Fruit fly (Drosophila melanogaster): ENCODE results near the gene CG31871.

The CG31871 gene

dm6 chr2L:10703281-10703680 lies 41.4 kb downstream of the CG31871 start, which contains the start of gene CG6415:
Gene CG6415 (plus strand): TSS chr2L:10703621.
- TF ChIP-seq psq (GFP tag; optimal IDR thresholded peaks at IDR 0.05) (peak; percentile 55), OdsH (GFP tag; optimal IDR thresholded peaks at IDR 0.05) (peak; percentile 84), dl (GFP tag; optimal IDR thresholded peaks at IDR 0.05; ENCODE audit: insufficient read depth in 1 of 2, partially characterized antibody in 2 of 2) (no peak), HLH106 (tag; optimal IDR thresholded peaks at IDR 0.05) (peak; percentile 82), Sp1 (GFP tag; optimal IDR thresholded peaks at IDR 0.05) (peak; percentile 67), br (GFP tag; optimal IDR thresholded peaks at IDR 0.05) (peak; percentile 81), h (GFP tag; optimal IDR thresholded peaks at IDR 0.05) (peak; percentile 92), woc (GFP tag; optimal IDR thresholded peaks at IDR 0.05) (peak; percentile 35), sage (GFP tag; optimal IDR thresholded peaks at IDR 0.05) (no peak), brk (GFP tag; optimal IDR thresholded peaks at IDR 0.05) (peak; percentile 47), sv (GFP tag; optimal IDR thresholded peaks at IDR 0.05) (peak; percentile 52), CG32264 (GFP tag; optimal IDR thresholded peaks at IDR 0.05) (peak; percentile 38), ey (GFP tag; optimal IDR thresholded peaks at IDR 0.05) (peak; percentile 85), Hr83 (GFP tag; optimal IDR thresholded peaks at IDR 0.05; ENCODE audit: poor library complexity, severe bottlenecking) (no peak), Rel (GFP tag; optimal IDR thresholded peaks at IDR 0.05) (no peak), Rel (tag; optimal IDR thresholded peaks at IDR 0.05) (peak; percentile 40), Jra (GFP tag; optimal IDR thresholded peaks at IDR 0.05) (peak; percentile 39), GATAd (GFP tag; optimal IDR thresholded peaks at IDR 0.05) (no peak), fru (GFP tag; optimal IDR thresholded peaks at IDR 0.05) (peak; percentile 86), dmrt93B (GFP tag; optimal IDR thresholded peaks at IDR 0.05) (peak; percentile 56), rgr (GFP tag; optimal IDR thresholded peaks at IDR 0.05) (peak; percentile 86), Hnf4 (GFP tag; optimal IDR thresholded peaks at IDR 0.05) (peak; percentile 76), CG9705 (GFP tag; optimal IDR thresholded peaks at IDR 0.05) (no peak), foxo (GFP tag; optimal IDR thresholded peaks at IDR 0.05) (peak; percentile 9 to 81)

- TF ChIP-seq lola (GFP tag; optimal IDR thresholded peaks at IDR 0.05) (no peak), fru (GFP tag; optimal IDR thresholded peaks at IDR 0.05) (no peak), HLH106 (tag; optimal IDR thresholded peaks at IDR 0.05) (no peak), h (GFP tag; optimal IDR thresholded peaks at IDR 0.05) (no peak), Myc (optimal IDR thresholded peaks at IDR 0.05) (no peak), rgr (GFP tag; optimal IDR thresholded peaks at IDR 0.05) (no peak), CrebA (GFP tag; optimal IDR thresholded peaks at IDR 0.05; ENCODE audit: borderline replicate concordance) (no peak), usp (GFP tag; optimal IDR thresholded peaks at IDR 0.05) (no peak), woc (GFP tag; optimal IDR thresholded peaks at IDR 0.05) (no peak), Rel (GFP tag; optimal IDR thresholded peaks at IDR 0.05) (no peak), Rel (tag; optimal IDR thresholded peaks at IDR 0.05) (no peak), pan (optimal IDR thresholded peaks at IDR 0.05) (no peak), N (GFP tag; optimal IDR thresholded peaks at IDR 0.05) (no peak), Jra (GFP tag; optimal IDR thresholded peaks at IDR 0.05) (no peak), OdsH (GFP tag; optimal IDR thresholded peaks at IDR 0.05) (no peak), jim (GFP tag; optimal IDR thresholded peaks at IDR 0.05) (no peak)
Measured at dm6 chr2L:10704425-10704824, 42.5 kb downstream of the CG31871 start.

dm6 chr2L:10706267-10706666 lies 44.4 kb downstream of the CG31871 start:
- TF ChIP-seq OdsH (GFP tag; optimal IDR thresholded peaks at IDR 0.05) (no peak), N (GFP tag; optimal IDR thresholded peaks at IDR 0.05) (no peak), Dfd (GFP tag; optimal IDR thresholded peaks at IDR 0.05) (no peak), CrebA (GFP tag; optimal IDR thresholded peaks at IDR 0.05; ENCODE audit: borderline replicate concordance) (no peak), CG9705 (GFP tag; optimal IDR thresholded peaks at IDR 0.05) (no peak), psq (GFP tag; optimal IDR thresholded peaks at IDR 0.05) (no peak), h (GFP tag; optimal IDR thresholded peaks at IDR 0.05) (no peak), sv (GFP tag; optimal IDR thresholded peaks at IDR 0.05) (no peak)

dm6 chr2L:10708089-10708488 lies 46.2 kb downstream of the CG31871 start:
- TF ChIP-seq lola (GFP tag; optimal IDR thresholded peaks at IDR 0.05) (no peak), Dfd (GFP tag; optimal IDR thresholded peaks at IDR 0.05) (peak; percentile 83)

- TF ChIP-seq psq (GFP tag; optimal IDR thresholded peaks at IDR 0.05) (no peak), tai (GFP tag; optimal IDR thresholded peaks at IDR 0.05) (no peak), dsf (GFP tag; optimal IDR thresholded peaks at IDR 0.05; ENCODE audit: borderline replicate concordance) (no peak), Myc (optimal IDR thresholded peaks at IDR 0.05) (no peak), HLH106 (tag; optimal IDR thresholded peaks at IDR 0.05) (no peak), ey (GFP tag; optimal IDR thresholded peaks at IDR 0.05) (no peak), Hr78 (GFP tag; optimal IDR thresholded peaks at IDR 0.05) (no peak), Sp1 (GFP tag; optimal IDR thresholded peaks at IDR 0.05) (no peak)
Measured at dm6 chr2L:10709353-10709752, 47.5 kb downstream of the CG31871 start, which contains the start of gene Lip2. Gene Lip2 (minus strand): TSS chr2L:10709453.

Data from whole organism, wandering third instar larva.